Worm (Caenorhabditis elegans) whole organism, L4/young adult: ENCODE measurements around the gene F29B9.8.

ENCODE experiments used
- W03F9.2 ChIP-seq: fragments of 150-350 bp; optimal IDR thresholded peaks from 2 replicates; lab custom pipeline; 2014; ENCODE audit warnings: missing biosample characterization, missing genetic modification characterization
- him-1 ChIP-seq: sonication (generic microtip); optimal IDR thresholded peaks from 2 replicates; lab custom pipeline; 2016; ENCODE audit warnings: missing genotype, missing genetic modification reagents, missing genetic modification characterization, missing compliant biosample characterization

- TF ChIP-seq W03F9.2 (no peak), him-1 (tag; lab: Kevin White, UChicago) (no peak)
Measured at ce11 chrIV:4613516-4613915, 34.0 kb upstream of the F29B9.8 start.
